Worm (Caenorhabditis elegans): Measurements from ENCODE around the gene syd-2.

syd-2 gene

ce11 chrX:10533447-10533846, 21.6 kb downstream of the syd-2 start, which contains the start of gene glo-3:
TSS of gene glo-3 (plus strand) at chrX:10533699.
- TF ChIP-seq ceh-83 (GFP tag; optimal IDR thresholded peaks at IDR 0.05) (no peak), mep-1 (tag; optimal IDR thresholded peaks at IDR 0.05) (no peak), unc-39 (tag; optimal IDR thresholded peaks at IDR 0.05) (no peak), ces-1 (GFP tag; optimal IDR thresholded peaks at IDR 0.05) (no peak), nhr-2 (tag; optimal IDR thresholded peaks at IDR 0.05) (no peak), cnd-1 (tag; optimal IDR thresholded peaks at IDR 0.05) (no peak), bed-3 (GFP tag; optimal IDR thresholded peaks at IDR 0.05) (no peak), nhr-12 (tag; optimal IDR thresholded peaks at IDR 0.05) (no peak), nhr-76 (tag; optimal IDR thresholded peaks at IDR 0.05) (no peak), sem-2 (GFP tag; optimal IDR thresholded peaks at IDR 0.05) (no peak), lin-32 (GFP tag; optimal IDR thresholded peaks at IDR 0.05) (no peak), tbx-8 (GFP tag; optimal IDR thresholded peaks at IDR 0.05) (no peak), flh-1 (GFP tag; optimal IDR thresholded peaks at IDR 0.05) (no peak), pha-4 (tag; optimal IDR thresholded peaks at IDR 0.05) (no peak), ceh-43 (GFP tag; optimal IDR thresholded peaks at IDR 0.05) (no peak), unc-120 (tag; optimal IDR thresholded peaks at IDR 0.05; ENCODE audit: poor library complexity, severe bottlenecking) (no peak), nhr-237 (tag; optimal IDR thresholded peaks at IDR 0.05) (no peak)

ce11 chrX:10532180-10532833, 22.7 kb downstream of the syd-2 start:
- TF ChIP-seq nhr-237 (tag; optimal IDR thresholded peaks at IDR 0.05) (no peak), sptf-1 (tag; optimal IDR thresholded peaks at IDR 0.05) (no peak), ceh-39 (tag; optimal IDR thresholded peaks at IDR 0.05) (no peak), mab-5 (tag; optimal IDR thresholded peaks at IDR 0.05) (no peak), blmp-1 (tag; optimal IDR thresholded peaks at IDR 0.05) (no peak), unc-120 (tag; optimal IDR thresholded peaks at IDR 0.05; ENCODE audit: poor library complexity, severe bottlenecking) (no peak), ceh-83 (GFP tag; optimal IDR thresholded peaks at IDR 0.05) (no peak), ztf-11 (tag; optimal IDR thresholded peaks at IDR 0.05) (no peak), elt-3 (tag; optimal IDR thresholded peaks at IDR 0.05) (no peak), drap-1 (GFP tag; optimal IDR thresholded peaks at IDR 0.05) (no peak), lin-32 (GFP tag; optimal IDR thresholded peaks at IDR 0.05) (no peak)

- no peak for TF ChIP-seq ztf-11 (tag; optimal IDR thresholded peaks at IDR 0.05)
- TF ChIP-seq mls-2 (tag; optimal IDR thresholded peaks at IDR 0.05), result no peak
- TF ChIP-seq nhr-2 (tag; optimal IDR thresholded peaks at IDR 0.05), result no peak
- no peak for TF ChIP-seq hlh-1 (tag; optimal IDR thresholded peaks at IDR 0.05)
- no peak for TF ChIP-seq ceh-43 (GFP tag; optimal IDR thresholded peaks at IDR 0.05)
- no peak for TF ChIP-seq drap-1 (GFP tag; optimal IDR thresholded peaks at IDR 0.05)
- no peak for TF ChIP-seq lin-13 (tag; optimal IDR thresholded peaks at IDR 0.05)
These were observed 26.0 kb downstream of the syd-2 start, which contains the start of the genes F14F3.5 and slcf-1 for ce11 chrX:10528993-10529392. TSS of gene F14F3.5 (minus strand) at chrX:10529226. TSS of gene slcf-1 (plus strand) at chrX:10529294.

ce11 chrX:10527414-10527813, 27.6 kb downstream of the syd-2 start:
- no peak for TF ChIP-seq lin-32 (GFP tag; optimal IDR thresholded peaks at IDR 0.05)
- TF ChIP-seq snpc-4 (tag; optimal IDR thresholded peaks at IDR 0.05), result no peak
- no peak for TF ChIP-seq cnd-1 (tag; optimal IDR thresholded peaks at IDR 0.05)
- TF ChIP-seq sem-2 (GFP tag; optimal IDR thresholded peaks at IDR 0.05), result no peak
- no peak for TF ChIP-seq nhr-2 (tag; optimal IDR thresholded peaks at IDR 0.05)
- TF ChIP-seq nhr-76 (tag; optimal IDR thresholded peaks at IDR 0.05), result no peak
- no peak for TF ChIP-seq nhr-237 (tag; optimal IDR thresholded peaks at IDR 0.05)
- TF ChIP-seq nhr-12 (tag; optimal IDR thresholded peaks at IDR 0.05), result no peak
- no peak for TF ChIP-seq mab-5 (tag; optimal IDR thresholded peaks at IDR 0.05)
- TF ChIP-seq ceh-39 (tag; optimal IDR thresholded peaks at IDR 0.05), result no peak
- no peak for TF ChIP-seq nhr-28 (tag; optimal IDR thresholded peaks at IDR 0.05)
- no peak for TF ChIP-seq ces-1 (GFP tag; optimal IDR thresholded peaks at IDR 0.05)
- TF ChIP-seq unc-39 (tag; optimal IDR thresholded peaks at IDR 0.05), result no peak
- no peak for TF ChIP-seq mls-2 (tag; optimal IDR thresholded peaks at IDR 0.05)
- no peak for TF ChIP-seq ham-2 (GFP tag; optimal IDR thresholded peaks at IDR 0.05)
- TF ChIP-seq zip-8 (tag; optimal IDR thresholded peaks at IDR 0.05), result no peak
- no peak for TF ChIP-seq ceh-83 (GFP tag; optimal IDR thresholded peaks at IDR 0.05)
- TF ChIP-seq hlh-1 (tag; optimal IDR thresholded peaks at IDR 0.05), result no peak
- no peak for TF ChIP-seq pha-4 (tag; optimal IDR thresholded peaks at IDR 0.05)
- TF ChIP-seq unc-62 (GFP tag; optimal IDR thresholded peaks at IDR 0.05), result no peak

Data from whole organism, mixed stage, embryonic.